Worm (Caenorhabditis elegans): Measurements from ENCODE around the gene Y50D4C.12.

The Y50D4C.12 gene

DNA sequence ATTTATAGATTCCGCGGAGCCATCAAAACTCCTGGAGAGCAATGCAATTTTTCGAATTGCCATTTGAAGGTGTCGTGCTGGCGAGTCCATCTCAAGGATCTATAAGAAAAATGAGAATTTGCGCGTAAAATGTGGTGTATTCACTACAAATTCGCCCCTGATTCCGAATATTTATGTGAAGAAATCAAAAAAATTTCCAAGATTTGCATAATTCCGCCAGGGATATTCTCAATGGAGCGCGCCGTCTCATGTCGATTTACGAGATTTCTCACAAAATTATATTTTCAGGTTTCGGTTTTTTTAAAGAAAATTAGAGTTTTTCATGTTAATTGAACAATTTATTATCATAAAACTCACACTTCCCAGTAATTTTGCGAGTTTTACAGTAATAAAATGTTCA, 32.6 kb upstream of the Y50D4C.12 start, which contains the start of gene Y50D4C.6:
TSS of gene Y50D4C.6 (minus strand) at position 101 of the 400 bp plus-strand sequence.
- TF ChIP-seq pbrm-1 (GFP tag; IDR thresholded peaks at IDR 0.05) = no peak

DNA sequence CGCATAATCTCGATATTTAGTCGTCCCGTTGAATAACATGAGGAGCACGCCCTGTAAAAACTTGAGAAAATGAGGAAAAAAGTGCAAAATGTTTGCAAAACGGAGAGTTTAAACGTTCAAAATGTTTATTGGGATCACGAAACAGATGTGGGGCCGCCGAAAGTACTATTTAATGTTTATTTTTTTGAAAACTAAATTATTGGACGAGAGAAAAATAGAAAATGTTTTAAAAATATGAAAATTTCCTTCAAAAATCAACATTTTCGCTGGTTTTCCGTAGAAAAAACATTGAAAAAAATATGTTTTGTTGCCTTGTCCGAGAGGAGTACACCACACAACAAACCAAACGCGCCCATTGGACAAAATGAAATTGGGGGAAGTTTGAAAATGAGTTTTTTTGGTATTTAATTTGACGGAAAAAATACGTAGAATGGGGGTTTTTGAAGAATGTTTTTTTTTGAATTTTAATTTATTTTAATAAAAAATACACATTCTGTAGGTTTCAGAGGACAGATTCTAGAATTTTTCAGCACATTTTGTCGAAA, 17.6 kb upstream of the Y50D4C.12 start, which contains the start of gene sqv-6:
TSS of gene sqv-6 (minus strand) at position 51 of the 545 bp plus-strand sequence.
- TF ChIP-seq K11D2.4 (GFP tag; IDR thresholded peaks at IDR 0.05) = no peak
- no peak for TF ChIP-seq B0261.1 (tag; optimal IDR thresholded peaks at IDR 0.05)
- TF ChIP-seq lin-54 (GFP tag; optimal IDR thresholded peaks at IDR 0.05) = peak; percentile 66
- no peak for TF ChIP-seq repo-1 (tag; optimal IDR thresholded peaks at IDR 0.05)
- no peak for TF ChIP-seq ztf-22 (GFP tag; optimal IDR thresholded peaks at IDR 0.05)
- no peak for TF ChIP-seq unc-130 (GFP tag; optimal IDR thresholded peaks at IDR 0.05)
- TF ChIP-seq ceh-79 (tag; optimal IDR thresholded peaks at IDR 0.05) = no peak
- TF ChIP-seq Y95B8A.8 (GFP tag; IDR thresholded peaks at IDR 0.05) = no peak
- peak; percentile 19 for TF ChIP-seq efl-1 (GFP tag; optimal IDR thresholded peaks at IDR 0.05)
- TF ChIP-seq tlf-1 (GFP tag; optimal IDR thresholded peaks at IDR 0.05) = no peak
- TF ChIP-seq ceh-40 (GFP tag; IDR thresholded peaks at IDR 0.05) = no peak
- no peak for TF ChIP-seq lsl-1 (GFP tag; optimal IDR thresholded peaks at IDR 0.05)
- TF ChIP-seq mxl-1 (tag; optimal IDR thresholded peaks at IDR 0.05) = no peak
- TF ChIP-seq lin-35 (GFP tag; optimal IDR thresholded peaks at IDR 0.05) = peak in 1 of 3 experiments; percentile 73
- no peak for TF ChIP-seq bed-2 (GFP tag; IDR thresholded peaks at IDR 0.05)
- no peak for TF ChIP-seq ztf-26 (tag; optimal IDR thresholded peaks at IDR 0.05)

DNA sequence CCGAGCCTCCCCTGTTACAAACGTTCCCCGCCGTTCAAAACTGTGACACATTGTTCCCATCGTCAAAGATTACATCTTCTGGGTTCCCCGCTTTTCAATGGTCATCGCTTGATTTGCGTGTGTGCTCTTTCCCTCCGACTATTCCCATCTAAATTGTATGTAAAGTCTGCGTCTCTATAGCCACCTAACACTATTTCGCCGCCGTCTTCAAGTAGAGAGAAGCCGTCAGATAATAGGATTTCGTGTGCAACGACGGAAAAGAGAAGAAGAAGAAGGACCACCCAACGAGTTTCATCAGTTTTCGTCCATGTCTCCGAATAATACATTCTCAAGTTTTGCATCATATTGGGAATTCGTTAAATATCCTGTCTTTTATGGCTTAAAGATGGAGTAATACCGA, 16.2 kb upstream of the Y50D4C.12 start:
- TF ChIP-seq Y56A3A.18 (GFP tag; IDR thresholded peaks at IDR 0.05) (no peak), hmg-1.2 (GFP tag; IDR thresholded peaks at IDR 0.05) (peak; percentile 74; the same call in 1 of the 2 replicates)

DNA sequence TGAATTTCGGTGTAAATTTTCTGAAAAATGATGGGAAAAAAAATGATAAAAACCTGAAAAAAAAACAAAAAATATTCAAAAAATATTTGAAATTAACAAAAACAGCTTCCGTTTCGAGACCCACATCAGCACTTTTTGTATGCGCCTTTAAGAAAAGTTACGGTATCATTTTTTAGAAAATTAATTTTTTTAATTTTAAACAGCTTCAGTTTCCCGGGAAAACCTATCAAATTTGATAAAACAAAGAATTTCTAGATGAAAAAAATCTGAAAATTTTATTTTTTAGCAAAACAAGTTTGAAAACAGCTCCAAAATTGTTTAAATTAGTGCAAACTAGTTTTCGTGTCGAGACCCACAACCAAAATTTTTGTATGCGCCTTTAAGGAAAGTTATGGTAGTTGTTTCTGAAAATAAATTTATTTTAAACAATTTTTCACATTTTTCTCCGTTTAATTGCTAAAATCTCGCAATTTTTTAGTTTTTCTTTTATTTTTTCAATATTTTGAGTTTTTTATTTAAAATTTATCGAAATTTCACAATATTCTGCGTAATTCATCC, 13.3 kb upstream of the Y50D4C.12 start:
- peak; percentile 65 for TF ChIP-seq unc-130 (GFP tag; optimal IDR thresholded peaks at IDR 0.05)
- peak; percentile 45 for TF ChIP-seq ceh-91 (GFP tag; IDR thresholded peaks at IDR 0.05)
- peak; percentile 64 for TF ChIP-seq madf-8 (GFP tag; conservative IDR thresholded peaks at IDR 0.05)
- TF ChIP-seq D2030.7 (GFP tag; IDR thresholded peaks at IDR 0.05) = peak; percentile 70
- no peak for TF ChIP-seq gei-17 (GFP tag; optimal IDR thresholded peaks at IDR 0.05)
- peak; percentile 2 for TF ChIP-seq dpl-1 (GFP tag; optimal IDR thresholded peaks at IDR 0.05)
- TF ChIP-seq snpc-3.4 (tag; optimal IDR thresholded peaks at IDR 0.05) = peak; percentile 5
- TF ChIP-seq repo-1 (tag; optimal IDR thresholded peaks at IDR 0.05) = no peak
- no peak for TF ChIP-seq ceh-40 (GFP tag; IDR thresholded peaks at IDR 0.05)
- no peak for TF ChIP-seq Y95B8A.8 (GFP tag; IDR thresholded peaks at IDR 0.05)
- peak; percentile 98 for TF ChIP-seq lsl-1 (GFP tag; optimal IDR thresholded peaks at IDR 0.05)
- no peak for TF ChIP-seq lin-26 (GFP tag; IDR thresholded peaks at IDR 0.05)
- TF ChIP-seq F22D6.2 (tag; optimal IDR thresholded peaks at IDR 0.05) = no peak
- TF ChIP-seq madf-10 (tag; optimal IDR thresholded peaks at IDR 0.05) = no peak
- peak; percentile 96 for TF ChIP-seq xnd-1 (tag; optimal IDR thresholded peaks at IDR 0.05)
- TF ChIP-seq lir-1 (GFP tag; conservative IDR thresholded peaks at IDR 0.05) = no peak
- TF ChIP-seq F33H1.4 (GFP tag; IDR thresholded peaks at IDR 0.05) = peak; percentile 92
- peak; percentile 85 for TF ChIP-seq madf-6 (GFP tag; IDR thresholded peaks at IDR 0.05)
- peak; percentile 29 for TF ChIP-seq efl-1 (GFP tag; optimal IDR thresholded peaks at IDR 0.05)
- peak; percentile 77 for TF ChIP-seq lin-54 (GFP tag; optimal IDR thresholded peaks at IDR 0.05)
- no peak for TF ChIP-seq sptf-2 (GFP tag; optimal IDR thresholded peaks at IDR 0.05)
- TF ChIP-seq snpc-4 (GFP tag; optimal IDR thresholded peaks at IDR 0.05) = no peak
- peak in 1 of 4 experiments; percentile 16 for TF ChIP-seq snpc-4 (tag; optimal IDR thresholded peaks at IDR 0.05)
- TF ChIP-seq ceh-100 (GFP tag; IDR thresholded peaks at IDR 0.05) = no peak
